Worm (Caenorhabditis elegans): ENCODE measurements around the gene Y102A5C.4.

DNA sequence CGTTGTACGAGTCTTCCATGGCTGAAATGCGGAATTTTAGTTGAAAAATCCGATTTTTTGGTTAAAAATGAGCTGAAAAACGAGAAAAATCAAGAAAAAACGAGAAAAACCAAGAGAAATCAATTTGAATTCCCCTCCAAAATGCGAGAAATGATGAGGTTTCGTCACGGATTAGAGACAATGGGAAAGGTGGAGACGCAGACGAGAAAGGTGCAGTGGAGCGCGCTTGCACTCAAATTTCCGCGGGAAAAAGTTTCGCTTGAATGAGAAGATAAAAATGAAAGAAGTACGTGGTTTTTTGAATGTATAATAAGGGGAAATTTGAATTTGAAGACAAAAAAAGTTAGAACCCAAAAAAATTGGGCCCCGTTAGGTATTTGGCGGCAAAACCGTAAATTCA, 43.6 kb downstream of the Y102A5C.4 start, which contains the start of gene efl-1:
- peak in 1 of 2 experiments; percentile 78 for TF ChIP-seq mdl-1 (tag; optimal IDR thresholded peaks at IDR 0.05)
- TF ChIP-seq zag-1 (tag; optimal IDR thresholded peaks at IDR 0.05) = peak; percentile 8
- TF ChIP-seq blmp-1 (tag; optimal IDR thresholded peaks at IDR 0.05) = peak; percentile 65
- TF ChIP-seq dpl-1 (GFP tag; optimal IDR thresholded peaks at IDR 0.05) = peak; percentile 100
- peak; percentile 92 for TF ChIP-seq nhr-77 (tag; optimal IDR thresholded peaks at IDR 0.05)
- peak; percentile 49 for TF ChIP-seq unc-62 (GFP tag; optimal IDR thresholded peaks at IDR 0.05)
- TF ChIP-seq efl-1 (optimal IDR thresholded peaks at IDR 0.05) = peak; percentile 97 to 100
- TF ChIP-seq efl-1 (GFP tag; optimal IDR thresholded peaks at IDR 0.05 in 1 of 2) = peak in 1 of 2 experiments; percentile 100
- TF ChIP-seq alr-1 (tag; optimal IDR thresholded peaks at IDR 0.05; ENCODE audit: borderline replicate concordance) = no peak
- TF ChIP-seq snpc-4 (tag; optimal IDR thresholded peaks at IDR 0.05) = peak; percentile 95
- peak; percentile 91 for TF ChIP-seq irx-1 (tag; optimal IDR thresholded peaks at IDR 0.05)
